Fruit fly (Drosophila melanogaster): ENCODE results near the gene corto.

- TF ChIP-seq CTCF (optimal IDR thresholded peaks at IDR 0.05): no peak
- no peak for TF ChIP-seq CG8478 (optimal IDR thresholded peaks at IDR 0.05)
Measured at dm6 chr3R:5057273-5057672, 29.6 kb downstream of the corto start.
